Worm (Caenorhabditis elegans): ENCODE results near the gene T25D3.3.

T25D3.3 gene

DNA sequence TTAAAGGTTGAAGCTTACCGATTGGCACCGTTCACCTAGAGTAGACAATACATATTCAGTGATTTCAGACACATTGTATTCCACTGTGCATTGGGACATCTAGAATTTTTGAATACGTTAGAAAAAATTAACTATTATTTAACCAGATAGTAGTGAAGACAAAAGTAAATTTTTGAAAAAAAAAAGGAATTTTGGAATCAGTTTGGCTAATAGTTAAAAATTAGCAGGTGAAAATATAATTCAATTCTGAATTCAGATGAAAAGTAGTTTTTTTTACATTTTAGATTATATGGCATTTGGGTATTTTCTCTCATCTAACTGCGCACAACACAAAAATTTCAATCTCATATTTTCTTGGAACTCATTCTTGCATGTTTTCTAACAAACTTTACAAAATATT lies 27.5 kb upstream of the T25D3.3 start, which contains the start of gene nmur-2:
TSS of gene nmur-2 (minus strand) at position 101 of the 400 bp plus-strand sequence.
- no peak for TF ChIP-seq spr-1 (tag; optimal IDR thresholded peaks at IDR 0.05)
- TF ChIP-seq attf-4 (tag; optimal IDR thresholded peaks at IDR 0.05): no peak
- no peak for TF ChIP-seq nhr-76 (tag; optimal IDR thresholded peaks at IDR 0.05)
- TF ChIP-seq nhr-25 (tag; optimal IDR thresholded peaks at IDR 0.05; ENCODE audit: borderline replicate concordance, insufficient read depth): no peak
- TF ChIP-seq fos-1 (tag; optimal IDR thresholded peaks at IDR 0.05): no peak
- no peak for TF ChIP-seq dpl-1 (GFP tag; optimal IDR thresholded peaks at IDR 0.05)
- no peak for TF ChIP-seq unc-39 (tag; optimal IDR thresholded peaks at IDR 0.05)
- no peak for TF ChIP-seq lin-15B (tag; optimal IDR thresholded peaks at IDR 0.05)
- no peak for TF ChIP-seq nhr-11 (tag; optimal IDR thresholded peaks at IDR 0.05)
- no peak for TF ChIP-seq gei-8 (GFP tag; optimal IDR thresholded peaks at IDR 0.05)
- TF ChIP-seq mdt-29 (GFP tag; IDR thresholded peaks at IDR 0.05): no peak
- no peak for TF ChIP-seq lin-13 (GFP tag; optimal IDR thresholded peaks at IDR 0.05)
- TF ChIP-seq nhr-6 (tag; optimal IDR thresholded peaks at IDR 0.05): no peak
- TF ChIP-seq unc-130 (GFP tag; optimal IDR thresholded peaks at IDR 0.05): no peak
- no peak for TF ChIP-seq dmd-8 (GFP tag; IDR thresholded peaks at IDR 0.05)

DNA sequence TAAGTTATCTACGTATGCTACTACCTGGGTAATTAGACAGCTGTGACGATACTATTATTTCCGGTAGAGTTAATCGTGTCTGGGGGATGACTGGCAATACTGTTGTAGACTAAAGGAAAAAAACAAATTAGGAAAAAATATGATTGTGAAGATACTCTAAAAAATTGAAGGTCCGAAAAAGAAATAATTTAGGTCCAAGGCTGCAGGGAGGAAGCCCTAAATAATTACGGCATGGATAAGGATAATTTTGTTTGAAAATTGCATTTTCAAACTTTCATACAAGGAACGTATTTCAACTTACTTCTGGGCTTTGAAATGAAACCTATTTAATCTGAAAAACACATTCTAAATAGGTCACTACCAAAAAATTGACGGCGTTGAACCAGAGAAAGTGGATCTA lies 23.5 kb upstream of the T25D3.3 start, which contains the start of gene srd-3:
TSS of gene srd-3 (minus strand) at position 101 of the 400 bp plus-strand sequence.
- TF ChIP-seq unc-62 (GFP tag; optimal IDR thresholded peaks at IDR 0.05 in 1 of 2) (no peak), unc-62 (tag; optimal IDR thresholded peaks at IDR 0.05) (no peak), madf-9 (GFP tag; conservative IDR thresholded peaks at IDR 0.05) (no peak), ztf-11 (tag; optimal IDR thresholded peaks at IDR 0.05) (no peak), spr-1 (tag; optimal IDR thresholded peaks at IDR 0.05) (no peak), gei-8 (GFP tag; optimal IDR thresholded peaks at IDR 0.05) (no peak), madf-5 (GFP tag; IDR thresholded peaks at IDR 0.05) (no peak), lir-3 (tag; optimal IDR thresholded peaks at IDR 0.05) (no peak), zfp-2 (tag; optimal IDR thresholded peaks at IDR 0.05) (no peak), F44E2.7 (GFP tag; IDR thresholded peaks at IDR 0.05) (no peak), lim-7 (GFP tag; IDR thresholded peaks at IDR 0.05) (no peak), nhr-28 (tag; optimal IDR thresholded peaks at IDR 0.05) (no peak), ZK546.5 (tag; optimal IDR thresholded peaks at IDR 0.05) (no peak)

DNA sequence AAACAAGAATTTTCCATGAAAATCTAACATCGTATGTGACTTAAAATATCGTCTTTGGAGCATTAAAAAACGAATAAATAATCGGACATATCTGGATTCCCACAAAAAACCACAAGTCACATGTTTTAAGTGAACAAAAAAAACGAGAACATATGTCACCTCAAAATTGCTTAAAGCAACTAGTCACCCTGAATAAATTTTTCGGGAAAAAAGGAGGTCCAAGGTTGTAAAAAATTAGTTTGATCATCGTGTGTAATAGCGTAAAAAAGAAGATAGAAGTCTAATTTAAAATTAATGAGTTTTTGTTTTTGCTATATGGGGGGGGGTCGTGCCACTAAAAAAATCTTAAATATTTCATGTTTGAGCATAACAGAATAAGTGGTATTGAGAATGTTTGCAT lies 22.6 kb upstream of the T25D3.3 start:
- TF ChIP-seq tra-1 (GFP tag; IDR thresholded peaks at IDR 0.05): no peak
- TF ChIP-seq dpl-1 (GFP tag; optimal IDR thresholded peaks at IDR 0.05): no peak
- TF ChIP-seq mes-2 (tag; optimal IDR thresholded peaks at IDR 0.05; ENCODE audit: poor library complexity, severe bottlenecking): no peak
- TF ChIP-seq nhr-11 (tag; optimal IDR thresholded peaks at IDR 0.05): no peak
- no peak for TF ChIP-seq ceh-62 (tag; optimal IDR thresholded peaks at IDR 0.05)
- TF ChIP-seq lin-29 (GFP tag; IDR thresholded peaks at IDR 0.05): no peak
- no peak for TF ChIP-seq ces-1 (GFP tag; optimal IDR thresholded peaks at IDR 0.05)
- TF ChIP-seq nhr-111 (GFP tag; optimal IDR thresholded peaks at IDR 0.05): no peak
- no peak for TF ChIP-seq T20F7.1 (GFP tag; optimal IDR thresholded peaks at IDR 0.05)
- TF ChIP-seq nhr-48 (tag; optimal IDR thresholded peaks at IDR 0.05): no peak
- TF ChIP-seq ctbp-1 (GFP tag; IDR thresholded peaks at IDR 0.05): no peak
- no peak for TF ChIP-seq unc-39 (tag; optimal IDR thresholded peaks at IDR 0.05)

DNA sequence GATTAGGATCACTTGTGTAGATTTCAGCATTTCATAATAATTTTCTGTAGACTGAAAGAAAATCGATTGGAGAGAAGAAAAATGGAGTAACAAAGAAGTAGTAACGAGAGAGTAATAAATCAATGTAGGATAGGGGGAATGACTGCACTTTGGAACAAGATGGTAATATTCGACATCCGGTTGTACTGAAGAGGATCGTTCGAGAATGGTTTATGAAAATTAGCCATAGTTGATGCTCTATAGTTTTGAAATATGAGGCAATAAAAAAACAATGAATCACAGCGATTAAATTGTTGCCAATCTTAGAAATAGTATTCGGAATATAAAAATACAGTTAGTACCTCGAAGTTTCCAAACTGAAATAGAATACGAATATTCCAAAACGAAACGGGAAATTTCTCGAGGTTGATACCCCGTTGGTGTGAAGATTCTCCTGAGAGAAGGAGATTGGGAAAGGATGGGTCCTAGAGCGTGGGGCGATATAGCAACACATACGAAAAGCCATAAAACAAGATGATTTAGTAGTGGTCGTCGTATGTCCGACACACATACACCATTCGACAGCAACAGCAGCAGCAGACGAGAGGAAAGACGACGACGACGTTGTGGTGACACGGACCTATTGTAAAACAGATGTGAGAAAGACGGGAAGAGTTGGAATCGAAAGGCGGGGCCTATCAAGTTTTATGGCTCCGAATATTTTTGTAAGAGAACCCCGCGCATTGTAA lies 18.7 kb upstream of the T25D3.3 start, which contains the start of gene cwn-1:
TSS of gene cwn-1 (minus strand) at position 51 of the 728 bp plus-strand sequence.
- TF ChIP-seq Y105C5A.15 (GFP tag; IDR thresholded peaks at IDR 0.05): no peak
- TF ChIP-seq fkh-10 (GFP tag; optimal IDR thresholded peaks at IDR 0.05): no peak
- no peak for TF ChIP-seq hlh-11 (tag; optimal IDR thresholded peaks at IDR 0.05)
- TF ChIP-seq zfp-3 (GFP tag; conservative IDR thresholded peaks at IDR 0.05): no peak
- no peak for TF ChIP-seq daf-19 (GFP tag; conservative IDR thresholded peaks at IDR 0.05)
- no peak for TF ChIP-seq ceh-82 (tag; optimal IDR thresholded peaks at IDR 0.05)
- TF ChIP-seq ceh-32 (tag; optimal IDR thresholded peaks at IDR 0.05; ENCODE audit: poor library complexity): no peak
- no peak for TF ChIP-seq skn-1 (tag; optimal IDR thresholded peaks at IDR 0.05)
- TF ChIP-seq lin-39 (tag; optimal IDR thresholded peaks at IDR 0.05): no peak
- no peak for TF ChIP-seq dpl-1 (GFP tag; optimal IDR thresholded peaks at IDR 0.05)
- TF ChIP-seq mdl-1 (tag; optimal IDR thresholded peaks at IDR 0.05): no peak
- no peak for TF ChIP-seq nhr-77 (tag; optimal IDR thresholded peaks at IDR 0.05)

Data from whole organism, L4 larva.